Worm (Caenorhabditis elegans) whole organism, mixed stage, embryonic: Measurements from ENCODE around the gene gck-2.
A peak's percentile ranks its signal among the peaks of the same experiment; 100 is the strongest.

Experiments
- bed-3 ChIP-seq: fragments of 200-800 bp; sonication (Bioruptor generic); optimal IDR thresholded peaks from 3 replicates; lab custom pipeline; 2018; ENCODE audit warnings: mild to moderate bottlenecking, missing genetic modification characterization, moderate library complexity, missing compliant biosample characterization
- blmp-1 ChIP-seq: fragments of 150-350 bp; optimal IDR thresholded peaks from 2 replicates; lab custom pipeline; 2014; ENCODE audit warnings: missing biosample characterization, missing genetic modification characterization
- ceh-39 ChIP-seq: fragments of 150-350 bp; optimal IDR thresholded peaks from 2 replicates; lab custom pipeline; 2014; ENCODE audit warnings: missing biosample characterization, missing genetic modification characterization
- ceh-43 ChIP-seq: fragments of 200-800 bp; sonication (Bioruptor generic); optimal IDR thresholded peaks from 2 replicates; lab custom pipeline; 2018; ENCODE audit warnings: mild to moderate bottlenecking, missing genetic modification characterization, moderate library complexity, missing compliant biosample characterization
- ceh-83 ChIP-seq: fragments of 200-800 bp; sonication (Bioruptor generic); optimal IDR thresholded peaks from 2 replicates; lab custom pipeline; 2018; ENCODE audit warnings: mild to moderate bottlenecking, missing genetic modification characterization, missing compliant biosample characterization
- drap-1 ChIP-seq: fragments of 200-800 bp; sonication (Bioruptor generic); optimal IDR thresholded peaks from 3 replicates; lab custom pipeline; 2018; ENCODE audit warnings: mild to moderate bottlenecking, missing genetic modification characterization, missing compliant biosample characterization
- elt-1 ChIP-seq: sonication (generic microtip); optimal IDR thresholded peaks from 2 replicates; lab custom pipeline; 2017; ENCODE audit warnings: missing genetic modification characterization, mild to moderate bottlenecking, missing compliant biosample characterization, antibody characterized with exemption, moderate library complexity, borderline replicate concordance; ENCODE audit not compliant: insufficient read depth
- elt-3 ChIP-seq: fragments of 150-350 bp; optimal IDR thresholded peaks from 2 replicates; lab custom pipeline; 2014; ENCODE audit warnings: missing biosample characterization, missing genetic modification characterization
- flh-1 ChIP-seq: fragments of 200-800 bp; sonication (Bioruptor generic); optimal IDR thresholded peaks from 2 replicates; lab custom pipeline; 2018; ENCODE audit warnings: mild to moderate bottlenecking, missing genetic modification characterization, moderate library complexity, missing compliant biosample characterization
- ham-2 ChIP-seq: fragments of 200-800 bp; sonication (Bioruptor generic); optimal IDR thresholded peaks from 2 replicates; lab custom pipeline; 2018; ENCODE audit warnings: mild to moderate bottlenecking, missing genetic modification characterization, missing compliant biosample characterization
- hlh-1 ChIP-seq: fragments of 150-350 bp; optimal IDR thresholded peaks from 2 replicates; lab custom pipeline; 2014; ENCODE audit warnings: missing biosample characterization, missing genetic modification reagents, missing genetic modification characterization
- lin-32 ChIP-seq: fragments of 200-800 bp; sonication (Bioruptor generic); optimal IDR thresholded peaks from 2 replicates; lab custom pipeline; 2018; ENCODE audit warnings: mild to moderate bottlenecking, missing genetic modification characterization, missing compliant biosample characterization
- lsy-2 ChIP-seq: fragments of 150-350 bp; optimal IDR thresholded peaks from 2 replicates; lab custom pipeline; 2014; ENCODE audit warnings: missing biosample characterization, missing genetic modification characterization
- mep-1 ChIP-seq: fragments of 150-350 bp; optimal IDR thresholded peaks from 2 replicates; lab custom pipeline; 2017; ENCODE audit warnings: missing biosample characterization, missing genetic modification reagents, missing genetic modification characterization, inconsistent platforms
- mls-2 ChIP-seq: sonication (generic microtip); optimal IDR thresholded peaks from 2 replicates; lab custom pipeline; 2016; ENCODE audit warnings: mild to moderate bottlenecking, missing genetic modification characterization, moderate library complexity, missing compliant biosample characterization
- nhr-12 ChIP-seq: fragments of 150-350 bp; optimal IDR thresholded peaks from 2 replicates; lab custom pipeline; 2014; ENCODE audit warnings: missing biosample characterization, missing genetic modification characterization
- nhr-2 ChIP-seq: fragments of 150-350 bp; optimal IDR thresholded peaks from 2 replicates; lab custom pipeline; 2014; ENCODE audit warnings: missing biosample characterization, missing genetic modification characterization
- nhr-237 ChIP-seq: fragments of 150-350 bp; optimal IDR thresholded peaks from 2 replicates; lab custom pipeline; 2014; ENCODE audit warnings: missing biosample characterization, missing genetic modification characterization
- nhr-28 ChIP-seq: fragments of 150-350 bp; optimal IDR thresholded peaks from 2 replicates; lab custom pipeline; 2014; ENCODE audit warnings: missing biosample characterization, missing genetic modification characterization
- nhr-76 ChIP-seq: sonication (generic microtip); optimal IDR thresholded peaks from 2 replicates; lab custom pipeline; 2017; ENCODE audit warnings: missing biosample characterization, missing genetic modification characterization
- pha-4 ChIP-seq: fragments of 150-350 bp; optimal IDR thresholded peaks from 2 replicates; lab custom pipeline; 2018; ENCODE audit warnings: missing biosample characterization, missing genetic modification reagents, missing genetic modification characterization
- sem-2 ChIP-seq: fragments of 200-800 bp; sonication (Bioruptor generic); optimal IDR thresholded peaks from 2 replicates; lab custom pipeline; 2018; ENCODE audit warnings: mild to moderate bottlenecking, missing genetic modification characterization, missing compliant biosample characterization
- snpc-4 ChIP-seq: fragments of 150-350 bp; optimal IDR thresholded peaks from 2 replicates; lab custom pipeline; 2014; ENCODE audit warnings: missing biosample characterization, missing genetic modification characterization
- sptf-1 ChIP-seq: sonication (generic microtip); optimal IDR thresholded peaks from 2 replicates; lab custom pipeline; 2017; ENCODE audit warnings: mild to moderate bottlenecking, missing genetic modification characterization, moderate library complexity, missing compliant biosample characterization
- tbx-8 ChIP-seq: fragments of 200-800 bp; sonication (Bioruptor generic); optimal IDR thresholded peaks from 2 replicates; lab custom pipeline; 2018; ENCODE audit warnings: mild to moderate bottlenecking, missing genetic modification characterization, moderate library complexity, missing compliant biosample characterization
- unc-120 ChIP-seq: sonication (generic microtip); optimal IDR thresholded peaks from 2 replicates; lab custom pipeline; 2017; ENCODE audit warnings: missing genetic modification characterization, missing compliant biosample characterization; ENCODE audit not compliant: poor library complexity, severe bottlenecking
- unc-39 ChIP-seq: fragments of 150-350 bp; optimal IDR thresholded peaks from 2 replicates; lab custom pipeline; 2014; ENCODE audit warnings: missing biosample characterization, missing genetic modification characterization
- unc-62 ChIP-seq: fragments of 150-350 bp; optimal IDR thresholded peaks from 2 replicates; lab custom pipeline; 2014; ENCODE audit warnings: missing biosample characterization, missing genetic modification reagents, missing genetic modification characterization
- zip-8 ChIP-seq: fragments of 150-350 bp; optimal IDR thresholded peaks from 2 replicates; lab custom pipeline; 2014; ENCODE audit warnings: missing biosample characterization, missing genetic modification characterization
- ztf-11 ChIP-seq: fragments of 150-350 bp; optimal IDR thresholded peaks from 2 replicates; lab custom pipeline; 2014; ENCODE audit warnings: missing biosample characterization, missing genetic modification characterization

The gck-2 gene

ce11 chrV:6762361-6762760 lies 30.1 kb downstream of the gck-2 start, which contains the start of gene T25F10.4:
TSS of gene T25F10.4 (minus strand) at chrV:6762461.
- TF ChIP-seq hlh-1 (tag; lab: Kevin White, UChicago): no peak
- no peak for TF ChIP-seq nhr-237
- TF ChIP-seq ztf-11 (tag; lab: Kevin White, UChicago): no peak
- no peak for TF ChIP-seq mls-2 (tag; lab: Kevin White, UChicago)
- TF ChIP-seq drap-1: no peak
- TF ChIP-seq pha-4 (tag; lab: Kevin White, UChicago): no peak
- TF ChIP-seq ceh-43 (GFP tag; lab: Kevin White, UChicago): no peak
- TF ChIP-seq zip-8 (tag; lab: Kevin White, UChicago): no peak
- no peak for TF ChIP-seq lsy-2
- no peak for TF ChIP-seq mep-1 (tag; lab: Kevin White, UChicago)
- TF ChIP-seq ceh-83 (GFP tag; lab: Kevin White, UChicago): no peak
- no peak for TF ChIP-seq ham-2 (GFP tag; lab: Kevin White, UChicago)
- TF ChIP-seq blmp-1 (tag; lab: Kevin White, UChicago): no peak
- no peak for TF ChIP-seq elt-1 (tag; lab: Kevin White, UChicago)
- TF ChIP-seq unc-39 (tag; lab: Kevin White, UChicago): no peak
- no peak for TF ChIP-seq nhr-2 (tag; lab: Kevin White, UChicago)
- no peak for TF ChIP-seq sem-2 (GFP tag; lab: Kevin White, UChicago)
- no peak for TF ChIP-seq unc-62
- no peak for TF ChIP-seq snpc-4

DNA sequence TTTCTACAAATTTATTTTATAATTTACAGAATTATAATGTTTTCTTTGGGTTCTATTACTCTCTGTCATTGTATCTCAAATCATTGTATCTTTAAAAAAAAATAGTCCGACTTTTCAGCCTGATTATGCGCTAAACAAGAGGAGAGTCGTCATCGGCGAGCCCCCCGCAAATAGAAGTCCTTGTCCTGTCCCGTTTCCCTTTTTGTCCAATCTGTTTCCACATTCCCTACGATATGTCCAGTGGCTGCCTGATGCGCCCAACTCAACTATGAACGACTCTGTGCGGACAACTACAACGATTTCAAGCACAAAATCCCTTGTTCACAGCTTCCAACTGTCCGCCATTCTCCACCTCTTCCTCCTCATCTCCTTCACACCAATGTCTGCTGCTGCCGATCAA lies 34.4 kb downstream of the gck-2 start, which contains the start of gene dbl-1:
Gene dbl-1, plus strand, starts transcription at position 119 of the 400 bp plus-strand sequence.
- TF ChIP-seq snpc-4: no peak
- TF ChIP-seq ham-2 (GFP tag; lab: Kevin White, UChicago): no peak
- TF ChIP-seq nhr-12 (tag; lab: Kevin White, UChicago): no peak
- TF ChIP-seq lin-32 (GFP tag; lab: Kevin White, UChicago): no peak
- no peak for TF ChIP-seq nhr-237
- TF ChIP-seq unc-62: no peak
- no peak for TF ChIP-seq blmp-1 (tag; lab: Kevin White, UChicago)
- no peak for TF ChIP-seq ceh-83 (GFP tag; lab: Kevin White, UChicago)
- no peak for TF ChIP-seq drap-1
- TF ChIP-seq unc-120 (tag; lab: Kevin White, UChicago): no peak
- no peak for TF ChIP-seq flh-1 (GFP tag; lab: Kevin White, UChicago)
- no peak for TF ChIP-seq nhr-76 (tag; lab: Kevin White, UChicago)

- TF ChIP-seq nhr-2 (tag; lab: Kevin White, UChicago) (no peak), hlh-1 (tag; lab: Kevin White, UChicago) (no peak), drap-1 (no peak), sptf-1 (tag; lab: Kevin White, UChicago) (no peak), ceh-39 (tag; lab: Kevin White, UChicago) (no peak), bed-3 (no peak), elt-3 (tag; lab: Kevin White, UChicago) (no peak), tbx-8 (GFP tag; lab: Kevin White, UChicago) (no peak), nhr-237 (no peak), blmp-1 (tag; lab: Kevin White, UChicago) (no peak)
- TF ChIP-seq, all 35 proteins: peak for 0
Measured at ce11 chrV:6753257-6753656, 39.2 kb downstream of the gck-2 start.

- TF ChIP-seq nhr-28 (tag; lab: Kevin White, UChicago) (no peak), ceh-39 (tag; lab: Kevin White, UChicago) (no peak), unc-120 (tag; lab: Kevin White, UChicago) (peak; percentile 65), sem-2 (GFP tag; lab: Kevin White, UChicago) (no peak), bed-3 (no peak), mls-2 (tag; lab: Kevin White, UChicago) (no peak), lsy-2 (no peak), hlh-1 (tag; lab: Kevin White, UChicago) (peak; percentile 32)
Measured at ce11 chrV:6751493-6752100, 40.9 kb downstream of the gck-2 start.

- TF ChIP-seq blmp-1 (tag; lab: Kevin White, UChicago): peak; percentile 30
- no peak for TF ChIP-seq nhr-2 (tag; lab: Kevin White, UChicago)
Measured at ce11 chrV:6744774-6745173, 47.7 kb downstream of the gck-2 start, which contains the start of gene T25F10.3. TSS of gene T25F10.3 (plus strand) at chrV:6745081.
